Worm (Caenorhabditis elegans): ENCODE results near the gene rcq-5.

Gene rcq-5

ce11 chrIII:4018095-4018498 lies 39.7 kb downstream of the rcq-5 start (continued):
- TF ChIP-seq mcd-1 (GFP tag; IDR thresholded peaks at IDR 0.05): peak; percentile 31; the same call in 1 of the 2 replicates

- no peak for TF ChIP-seq madf-10 (tag; optimal IDR thresholded peaks at IDR 0.05)
- TF ChIP-seq madf-3 (GFP tag; IDR thresholded peaks at IDR 0.05): 0 out of 2 replicates have a peak, but pooled peaks have one; percentile 14
- no peak for TF ChIP-seq aptf-3 (GFP tag; IDR thresholded peaks at IDR 0.05)
- no peak for TF ChIP-seq F10E7.11 (tag; optimal IDR thresholded peaks at IDR 0.05)
Observed at ce11 chrIII:4017527-4017926, 40.2 kb downstream of the rcq-5 start, which contains the start of gene tbb-2. Gene tbb-2 (minus strand): TSS chrIII:4017627.

DNA sequence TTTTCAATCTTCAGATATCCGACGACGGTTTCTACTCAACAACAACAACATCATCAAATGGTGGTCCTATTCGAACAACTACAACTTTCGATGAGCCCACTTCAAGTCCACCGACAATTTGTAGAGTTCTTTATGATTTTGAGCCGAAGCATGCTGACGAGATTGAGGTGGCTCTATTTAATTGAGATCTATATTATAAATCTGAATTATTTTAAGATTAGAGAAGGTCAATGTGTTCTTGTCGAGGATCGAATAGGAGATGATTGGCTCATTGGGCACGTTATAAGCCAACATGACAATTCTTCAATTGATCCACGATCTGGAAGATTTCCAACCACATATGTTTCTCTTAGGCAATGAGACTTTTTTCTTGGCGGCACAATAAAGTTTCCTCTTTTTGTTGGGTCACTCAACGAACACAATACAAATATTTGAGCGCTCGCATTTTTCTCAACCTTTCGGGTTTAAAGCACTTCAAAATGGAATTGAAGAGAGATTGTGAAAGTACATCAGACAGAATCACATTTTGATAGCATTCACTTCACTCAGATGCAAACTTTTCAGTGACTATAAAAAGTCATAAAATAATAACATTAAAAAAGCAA lies 42.3 kb downstream of the rcq-5 start:
- TF ChIP-seq hlh-12 (tag; optimal IDR thresholded peaks at IDR 0.05) (no peak), lsl-1 (GFP tag; optimal IDR thresholded peaks at IDR 0.05) (peak; percentile 7), somi-1 (GFP tag; optimal IDR thresholded peaks at IDR 0.05) (peak; percentile 27), rcor-1 (GFP tag; IDR thresholded peaks at IDR 0.05) (peak; percentile 53), efl-1 (GFP tag; optimal IDR thresholded peaks at IDR 0.05) (peak; percentile 75), madf-8 (GFP tag; conservative IDR thresholded peaks at IDR 0.05) (peak; percentile 59), D2030.7 (GFP tag; IDR thresholded peaks at IDR 0.05) (peak; percentile 62), F55B11.4 (tag; optimal IDR thresholded peaks at IDR 0.05; ENCODE audit: borderline replicate concordance, insufficient read depth) (no peak), atf-7 (tag; optimal IDR thresholded peaks at IDR 0.05) (peak; percentile 43), rpc-1 (optimal IDR thresholded peaks at IDR 0.05) (no peak), rpc-1 (tag; optimal IDR thresholded peaks at IDR 0.05) (peak; percentile 2), pbrm-1 (GFP tag; IDR thresholded peaks at IDR 0.05) (peak; percentile 63), T26A5.8 (tag; optimal IDR thresholded peaks at IDR 0.05) (peak; percentile 41), mcd-1 (GFP tag; IDR thresholded peaks at IDR 0.05) (0 out of 2 replicates have a peak, but pooled peaks have one; percentile 9), F23B12.7 (tag; optimal IDR thresholded peaks at IDR 0.05; ENCODE audit: insufficient read depth) (peak; percentile 40), zfh-2 (GFP tag; conservative IDR thresholded peaks at IDR 0.05) (no peak), repo-1 (tag; optimal IDR thresholded peaks at IDR 0.05) (peak; percentile 82), lin-26 (GFP tag; IDR thresholded peaks at IDR 0.05) (peak; percentile 81), snpc-4 (GFP tag; optimal IDR thresholded peaks at IDR 0.05) (peak; percentile 57), snpc-4 (tag; optimal IDR thresholded peaks at IDR 0.05) (peak in 1 of 4 experiments; percentile 46), die-1 (tag; optimal IDR thresholded peaks at IDR 0.05) (peak; percentile 73), zim-3 (tag; optimal IDR thresholded peaks at IDR 0.05) (no peak), ama-1 (optimal IDR thresholded peaks at IDR 0.05) (no peak), ama-1 (GFP tag; optimal IDR thresholded peaks at IDR 0.05) (peak in 1 of 2 experiments; percentile 88), chd-7 (tag; optimal IDR thresholded peaks at IDR 0.05) (peak; percentile 83), let-607 (tag; optimal IDR thresholded peaks at IDR 0.05) (peak in 1 of 2 experiments; percentile 9), madf-3 (GFP tag; IDR thresholded peaks at IDR 0.05) (peak; percentile 84), egl-44 (GFP tag; IDR thresholded peaks at IDR 0.05) (peak; percentile 63), lin-40 (tag; optimal IDR thresholded peaks at IDR 0.05) (peak; percentile 54), ZK185.1 (tag; optimal IDR thresholded peaks at IDR 0.05; ENCODE audit: poor library complexity, severe bottlenecking) (no peak), nhr-27 (tag; optimal IDR thresholded peaks at IDR 0.05) (no peak), F37B4.10 (GFP tag; IDR thresholded peaks at IDR 0.05) (0 out of 2 replicates have a peak, but pooled peaks have one; percentile 64), tbp1 (GFP tag; optimal IDR thresholded peaks at IDR 0.05) (peak; percentile 44), ceh-91 (GFP tag; IDR thresholded peaks at IDR 0.05) (peak; percentile 18; the same call in 1 of the 2 replicates), cebp-1 (GFP tag; IDR thresholded peaks at IDR 0.05) (no peak), cebp-1 (tag; optimal IDR thresholded peaks at IDR 0.05) (peak; percentile 63), rec-8 (tag; optimal IDR thresholded peaks at IDR 0.05) (no peak), dox-1 (GFP tag; IDR thresholded peaks at IDR 0.05) (peak; percentile 34; the same call in 1 of the 2 replicates), snpc-1.3 (tag; optimal IDR thresholded peaks at IDR 0.05; ENCODE audit: insufficient read depth) (peak; percentile 46), egrh-3 (GFP tag; IDR thresholded peaks at IDR 0.05) (no peak), T07F8.4 (tag; optimal IDR thresholded peaks at IDR 0.05) (no peak)
